Worm (Caenorhabditis elegans) whole organism, early embryonic: ENCODE results near the gene mmaa-1.

Source experiments
- ama-1 ChIP-seq: fragments of 150-350 bp; optimal IDR thresholded peaks from 2 replicates; lab custom pipeline; 2014
- ceh-13 ChIP-seq: fragments of 200-800 bp; sonication (Bioruptor generic); optimal IDR thresholded peaks from 2 replicates; lab custom pipeline; 2018; ENCODE audit warnings: mild to moderate bottlenecking, missing genetic modification characterization, missing compliant biosample characterization
- flt-1 ChIP-seq: fragments of 200-800 bp; sonication (Bioruptor generic); IDR thresholded peaks from 2 replicates; pipeline ENCODE4 v1.3.6; 2022; ENCODE audit warnings: missing genetic modification characterization, missing compliant biosample characterization
- hnd-1 ChIP-seq: sonication (generic microtip); optimal IDR thresholded peaks from 2 replicates; lab custom pipeline; 2016; ENCODE audit warnings: missing genetic modification characterization, missing compliant biosample characterization
- tbx-11 ChIP-seq: fragments of 200-800 bp; sonication (Bioruptor generic); IDR thresholded peaks from 2 replicates; pipeline ENCODE4 v1.3.6; 2022; ENCODE audit warnings: missing genetic modification characterization, missing compliant biosample characterization
- tbx-37 ChIP-seq: fragments of 200-800 bp; sonication (Bioruptor generic); conservative IDR thresholded peaks from 2 replicates; pipeline ENCODE4 v1.3.6; 2022; ENCODE audit warnings: missing genetic modification reagents, missing genetic modification characterization, missing compliant biosample characterization
- tra-4 ChIP-seq: sonication (generic microtip); optimal IDR thresholded peaks from 2 replicates; lab custom pipeline; 2017; ENCODE audit warnings: missing genetic modification characterization, missing compliant biosample characterization

- TF ChIP-seq tbx-37 (no peak), tra-4 (tag; lab: Kevin White, UChicago) (no peak), ceh-13 (GFP tag; lab: Kevin White, UChicago) (no peak), tbx-11 (GFP tag; lab: Robert Waterston, UW) (no peak), flt-1 (GFP tag; lab: Robert Waterston, UW) (no peak), ama-1 (lab: Kevin White, UChicago) (no peak), hnd-1 (no peak)
These were observed 47.3 kb downstream of the mmaa-1 start, which contains the start of gene ZK1127.4 for ce11 chrII:7053649-7054048.
